Worm (Caenorhabditis elegans) whole organism, L2 larva: Measurements from ENCODE around the gene T07C4.3.

Source experiments
- C34F6.9 ChIP-seq: fragments of 150-350 bp; optimal IDR thresholded peaks from 2 replicates; lab custom pipeline; 2014; ENCODE audit warnings: missing biosample characterization, missing genetic modification characterization
- ceh-82 ChIP-seq: fragments of 150-350 bp; optimal IDR thresholded peaks from 2 replicates; lab custom pipeline; 2014; ENCODE audit warnings: missing biosample characterization, missing genetic modification characterization
- dmd-4 ChIP-seq: sonication (generic microtip); optimal IDR thresholded peaks from 2 replicates; lab custom pipeline; 2017; ENCODE audit warnings: missing biosample characterization, missing genetic modification characterization
- elt-3 ChIP-seq: sonication (generic microtip); optimal IDR thresholded peaks from 2 replicates; lab custom pipeline; 2017; ENCODE audit warnings: missing biosample characterization, missing genetic modification characterization
- fos-1 ChIP-seq: fragments of 150-350 bp; optimal IDR thresholded peaks from 2 replicates; lab custom pipeline; 2014; ENCODE audit warnings: missing biosample characterization, missing genetic modification characterization
- lin-11 ChIP-seq: fragments of 150-350 bp; sonication (generic microtip); optimal IDR thresholded peaks from 2 replicates; lab custom pipeline; 2014; ENCODE audit warnings: missing biosample characterization, missing genetic modification characterization, inconsistent platforms, mixed read lengths
- mab-5 ChIP-seq: fragments of 150-350 bp; optimal IDR thresholded peaks from 2 replicates; lab custom pipeline; 2014; ENCODE audit warnings: missing biosample characterization, missing genetic modification characterization
- mbf-1 ChIP-seq: sonication (generic microtip); optimal IDR thresholded peaks from 2 replicates; lab custom pipeline; 2017; ENCODE audit warnings: missing biosample characterization, missing genetic modification characterization
- nhr-11 ChIP-seq: fragments of 150-350 bp; optimal IDR thresholded peaks from 2 replicates; lab custom pipeline; 2014; ENCODE audit warnings: missing biosample characterization, missing genetic modification characterization
- nhr-12 ChIP-seq: fragments of 150-350 bp; optimal IDR thresholded peaks from 2 replicates; lab custom pipeline; 2014; ENCODE audit warnings: missing biosample characterization, missing genetic modification characterization
- nhr-23 ChIP-seq: fragments of 150-350 bp; optimal IDR thresholded peaks from 2 replicates; lab custom pipeline; 2014; ENCODE audit warnings: missing biosample characterization, missing genetic modification reagents, missing genetic modification characterization
- peb-1 ChIP-seq: fragments of 150-350 bp; optimal IDR thresholded peaks from 2 replicates; lab custom pipeline; 2014; ENCODE audit warnings: missing biosample characterization, missing genetic modification characterization
- skn-1 ChIP-seq: sonication (generic microtip); optimal IDR thresholded peaks from 2 replicates; lab custom pipeline; 2017; ENCODE audit warnings: missing biosample characterization, missing genetic modification characterization
- unc-39 ChIP-seq: fragments of 150-350 bp; optimal IDR thresholded peaks from 2 replicates; lab custom pipeline; 2014; ENCODE audit warnings: missing biosample characterization, missing genetic modification characterization

DNA sequence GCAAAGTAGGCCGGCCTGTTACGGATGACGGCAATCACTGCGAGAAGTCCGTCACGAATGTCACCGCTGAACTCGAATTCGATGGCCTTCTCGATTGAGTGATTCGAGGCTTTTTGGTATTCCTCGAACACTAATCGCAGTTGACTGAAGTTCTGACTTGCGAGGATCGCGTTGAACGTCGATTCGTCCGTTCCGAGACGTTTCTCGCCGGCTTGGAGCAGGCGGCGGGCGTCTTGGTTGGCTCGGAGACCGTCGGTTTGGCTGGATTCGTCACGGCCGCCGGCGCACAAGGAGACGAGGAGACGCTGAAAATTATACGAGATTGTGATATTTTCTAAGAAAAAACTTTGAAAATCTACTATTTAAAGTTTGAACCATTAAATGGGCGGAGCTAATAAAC lies 25.6 kb upstream of the T07C4.3 start:
- TF ChIP-seq elt-3 (tag; lab: Kevin White, UChicago) (no peak), dmd-4 (tag; lab: Kevin White, UChicago) (no peak), ceh-82 (no peak), peb-1 (tag; lab: Kevin White, UChicago) (no peak), mbf-1 (tag; lab: Kevin White, UChicago) (no peak), fos-1 (tag; lab: Kevin White, UChicago) (no peak), lin-11 (tag; lab: Kevin White, UChicago) (no peak), skn-1 (no peak), nhr-12 (tag; lab: Kevin White, UChicago) (no peak), mab-5 (tag; lab: Kevin White, UChicago) (no peak), C34F6.9 (tag; lab: Kevin White, UChicago) (no peak), nhr-23 (tag; lab: Kevin White, UChicago) (no peak), nhr-11 (tag; lab: Kevin White, UChicago) (no peak), unc-39 (tag; lab: Kevin White, UChicago) (no peak)
